Worm (Caenorhabditis elegans): ENCODE data around the gene C29G2.6.
"Not testable (repeated sequence)": the region's sequence is repeated elsewhere in the genome, so short reads cannot be mapped to it uniquely, and the experiment has no call there.

C29G2.6 gene

DNA sequence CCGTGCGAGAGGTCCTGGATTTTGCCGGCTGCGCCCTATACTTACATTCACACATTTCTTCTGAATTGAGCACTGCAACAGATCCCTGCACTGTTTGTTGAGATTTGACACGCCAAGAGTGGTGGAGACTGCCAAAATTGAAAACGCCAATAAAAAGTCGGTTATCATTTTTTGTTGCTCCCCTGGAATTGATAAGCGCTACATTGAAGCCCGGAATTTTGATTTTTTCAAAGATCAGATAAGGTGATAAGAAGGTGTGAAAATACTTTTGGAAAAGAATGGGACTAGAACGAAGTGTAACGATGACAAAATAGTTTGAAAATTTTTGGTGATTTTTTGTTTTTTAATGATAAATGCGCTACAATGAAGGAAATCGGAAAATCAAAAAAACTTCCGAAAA, at the start of gene C29G2.6:
Gene C29G2.6, minus strand, starts transcription at position 182 of the 400 bp plus-strand sequence.
- TF ChIP-seq pqm-1 (tag; optimal IDR thresholded peaks at IDR 0.05) (no peak), snpc-4 (tag; optimal IDR thresholded peaks at IDR 0.05) (no peak), elt-2 (tag; optimal IDR thresholded peaks at IDR 0.05) (peak; percentile 64)

DNA sequence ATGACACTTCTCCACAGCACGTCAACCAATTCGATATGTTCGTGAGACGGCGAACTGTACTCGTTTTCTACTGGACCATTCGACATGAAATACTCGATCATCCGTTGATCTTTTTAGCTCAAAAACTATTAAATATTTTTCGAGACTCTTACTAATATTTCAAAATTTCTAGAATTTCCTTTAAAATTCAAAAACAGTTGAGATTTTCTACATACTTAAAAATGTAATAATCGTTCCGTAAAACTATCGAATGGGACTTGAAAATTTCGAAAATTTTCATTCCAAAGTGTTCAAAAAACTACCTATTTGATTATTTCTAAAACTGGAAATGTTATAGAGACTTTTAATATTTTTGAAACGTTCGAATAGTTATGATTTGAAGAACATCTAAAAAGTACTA, 39.7 kb upstream of the C29G2.6 start, which contains the start of gene sknr-1:
Gene sknr-1, minus strand, starts transcription at position 101 of the 400 bp plus-strand sequence.
- not testable (repeated sequence) for TF ChIP-seq eor-1, aly-2, ZK546.5 (tag; optimal IDR thresholded peaks at IDR 0.05)

DNA sequence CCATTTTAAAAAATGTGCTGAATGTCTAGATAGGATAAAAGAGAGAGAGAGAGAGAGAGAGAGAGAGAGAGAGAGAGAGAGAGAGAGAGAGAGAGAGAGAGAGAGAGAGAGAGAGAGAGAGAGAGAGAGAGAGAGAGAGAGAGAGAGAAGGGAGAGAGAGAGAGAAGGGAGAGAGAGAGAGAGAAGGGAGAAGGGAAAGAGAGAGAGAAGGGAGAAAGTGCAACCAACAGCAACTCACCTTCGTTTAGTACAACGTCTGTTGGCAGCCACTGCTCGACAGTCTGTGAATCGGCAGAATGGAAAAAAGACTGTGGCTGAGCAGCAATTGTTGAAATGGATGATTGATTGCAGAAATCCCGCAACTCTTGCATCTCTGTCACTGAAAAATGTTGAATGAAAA, 38.1 kb upstream of the C29G2.6 start:
- TF ChIP-seq lin-39 (tag; optimal IDR thresholded peaks at IDR 0.05) (no peak), tbx-2 (tag; optimal IDR thresholded peaks at IDR 0.05) (no peak), R02D3.7 (tag; optimal IDR thresholded peaks at IDR 0.05) (no peak), pqm-1 (tag; optimal IDR thresholded peaks at IDR 0.05) (no peak), nhr-23 (tag; optimal IDR thresholded peaks at IDR 0.05) (no peak), unc-39 (tag; optimal IDR thresholded peaks at IDR 0.05) (no peak), nhr-43 (tag; optimal IDR thresholded peaks at IDR 0.05; ENCODE audit: poor library complexity, severe bottlenecking) (no peak), daf-12 (tag; optimal IDR thresholded peaks at IDR 0.05) (no peak), elt-3 (tag; optimal IDR thresholded peaks at IDR 0.05) (no peak), eor-1 (tag; optimal IDR thresholded peaks at IDR 0.05) (no peak), fkh-10 (GFP tag; optimal IDR thresholded peaks at IDR 0.05) (no peak), nhr-12 (tag; optimal IDR thresholded peaks at IDR 0.05) (no peak), fos-1 (tag; optimal IDR thresholded peaks at IDR 0.05) (no peak), ztf-4 (tag; optimal IDR thresholded peaks at IDR 0.05) (no peak), nhr-77 (tag; optimal IDR thresholded peaks at IDR 0.05) (no peak), elt-2 (tag; optimal IDR thresholded peaks at IDR 0.05) (no peak), nfya-1 (tag; optimal IDR thresholded peaks at IDR 0.05; ENCODE audit: insufficient read depth) (no peak)

DNA sequence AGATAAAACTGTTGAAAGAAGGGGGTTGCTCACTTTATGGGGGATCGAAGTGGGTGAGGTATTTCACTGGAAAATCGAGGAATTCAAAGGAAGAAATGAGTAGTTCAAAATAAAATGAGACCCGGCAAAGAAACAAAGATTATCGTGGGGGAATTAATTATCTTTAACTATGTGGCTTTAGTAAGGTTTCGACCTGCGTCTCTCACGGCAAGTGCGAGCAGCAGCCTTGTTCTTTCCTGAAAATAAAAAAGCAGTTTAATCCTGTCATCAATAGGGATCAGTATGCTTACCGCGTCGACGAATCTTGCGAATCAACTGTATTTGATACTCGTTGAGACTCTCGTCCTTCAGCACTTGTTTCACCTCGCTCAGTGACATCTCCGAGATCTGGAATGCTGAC, 36.2 kb upstream of the C29G2.6 start, which contains the start of gene srh-271:
Gene srh-271, minus strand, starts transcription at position 101 of the 400 bp plus-strand sequence.
- TF ChIP-seq jun-1 (tag; optimal IDR thresholded peaks at IDR 0.05) (no peak), ztf-4 (tag; optimal IDR thresholded peaks at IDR 0.05) (no peak), fos-1 (tag; optimal IDR thresholded peaks at IDR 0.05) (no peak), unc-62 (GFP tag; optimal IDR thresholded peaks at IDR 0.05) (no peak)

DNA sequence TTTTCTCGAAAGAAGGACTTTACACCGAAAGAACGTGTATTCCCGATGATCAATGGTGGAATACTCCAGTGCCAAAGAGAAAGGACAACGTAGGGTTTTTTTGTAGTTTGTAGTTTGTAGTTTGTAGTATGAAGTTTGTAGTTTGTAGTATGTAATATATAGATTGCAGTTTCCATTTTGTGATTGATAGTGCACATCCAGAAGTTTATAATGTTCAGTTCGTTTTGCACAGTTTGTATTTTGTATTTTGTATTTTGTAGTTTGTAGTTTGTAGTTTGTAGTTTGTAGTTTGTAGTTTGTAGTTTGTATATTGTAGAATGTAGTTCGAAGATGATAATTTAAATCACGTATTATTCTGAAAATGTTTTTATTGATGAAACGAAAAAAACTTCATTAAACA, 31.8 kb upstream of the C29G2.6 start:
- TF ChIP-seq ztf-11 (tag; optimal IDR thresholded peaks at IDR 0.05) (no peak), lin-39 (tag; optimal IDR thresholded peaks at IDR 0.05) (no peak), nhr-23 (tag; optimal IDR thresholded peaks at IDR 0.05) (no peak), pqm-1 (tag; optimal IDR thresholded peaks at IDR 0.05) (no peak), pha-4 (tag; optimal IDR thresholded peaks at IDR 0.05) (no peak), sea-2 (GFP tag; optimal IDR thresholded peaks at IDR 0.05) (no peak), egl-27 (tag; optimal IDR thresholded peaks at IDR 0.05) (no peak), mml-1 (tag; optimal IDR thresholded peaks at IDR 0.05) (no peak)

DNA sequence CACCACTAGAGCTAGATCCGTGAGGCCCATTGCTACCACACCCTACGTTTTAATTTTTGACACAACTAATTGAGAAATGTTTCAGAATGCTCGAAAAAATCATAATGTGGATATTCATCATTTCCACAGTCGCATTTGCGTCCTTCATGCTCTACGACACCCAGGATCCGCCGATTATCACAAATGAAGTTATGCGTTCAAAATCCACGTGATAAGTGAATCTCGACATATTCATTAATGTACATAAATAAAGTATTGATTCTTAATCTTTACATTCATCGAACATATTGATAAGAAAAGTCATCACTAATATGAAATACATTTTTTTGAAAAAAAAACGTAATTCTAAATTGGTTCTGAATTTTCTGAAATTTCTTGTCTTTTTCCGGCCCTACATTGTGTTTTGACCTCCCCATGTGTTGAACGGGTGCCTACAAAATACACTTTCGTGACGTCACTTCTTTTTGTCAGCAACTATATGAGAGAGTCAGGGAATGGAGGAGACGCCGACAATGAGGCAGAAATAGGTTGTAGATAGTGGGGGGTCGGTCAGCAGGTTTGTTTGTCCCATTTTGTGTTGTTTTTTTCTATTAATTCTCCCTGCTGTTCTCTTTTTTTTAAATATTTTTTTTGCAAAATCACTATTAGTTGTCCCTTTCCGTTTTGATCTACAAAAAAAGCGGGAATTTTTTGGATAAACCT, 29.4 kb upstream of the C29G2.6 start, which contains the start of gene F53E10.1:
Gene F53E10.1, plus strand, starts transcription at position 325 of the 702 bp plus-strand sequence.
- TF ChIP-seq ceh-28 (tag; optimal IDR thresholded peaks at IDR 0.05), result peak; percentile 47
- TF ChIP-seq pqm-1 (tag; optimal IDR thresholded peaks at IDR 0.05), result peak; percentile 11
- TF ChIP-seq nhr-25 (tag; optimal IDR thresholded peaks at IDR 0.05), result peak; percentile 61
- TF ChIP-seq jun-1 (tag; optimal IDR thresholded peaks at IDR 0.05), result peak; percentile 7
- TF ChIP-seq pha-4 (tag; optimal IDR thresholded peaks at IDR 0.05), result peak; percentile 66
- no peak for TF ChIP-seq lin-39 (tag; optimal IDR thresholded peaks at IDR 0.05)
- TF ChIP-seq egl-5 (tag; optimal IDR thresholded peaks at IDR 0.05), result peak; percentile 4
- TF ChIP-seq egl-27 (tag; optimal IDR thresholded peaks at IDR 0.05), result no peak
- TF ChIP-seq nhr-23 (tag; optimal IDR thresholded peaks at IDR 0.05), result peak; percentile 81
- TF ChIP-seq mdl-1 (tag; optimal IDR thresholded peaks at IDR 0.05), result no peak
- TF ChIP-seq elt-2 (tag; optimal IDR thresholded peaks at IDR 0.05), result peak; percentile 64
- no peak for TF ChIP-seq ztf-4 (tag; optimal IDR thresholded peaks at IDR 0.05)
- TF ChIP-seq nfya-1 (tag; optimal IDR thresholded peaks at IDR 0.05; ENCODE audit: insufficient read depth), result peak; percentile 38

Measured in whole organism, L3 larva.